Fruit fly (Drosophila melanogaster): ENCODE results near the gene Usp47.

The Usp47 gene

DNA sequence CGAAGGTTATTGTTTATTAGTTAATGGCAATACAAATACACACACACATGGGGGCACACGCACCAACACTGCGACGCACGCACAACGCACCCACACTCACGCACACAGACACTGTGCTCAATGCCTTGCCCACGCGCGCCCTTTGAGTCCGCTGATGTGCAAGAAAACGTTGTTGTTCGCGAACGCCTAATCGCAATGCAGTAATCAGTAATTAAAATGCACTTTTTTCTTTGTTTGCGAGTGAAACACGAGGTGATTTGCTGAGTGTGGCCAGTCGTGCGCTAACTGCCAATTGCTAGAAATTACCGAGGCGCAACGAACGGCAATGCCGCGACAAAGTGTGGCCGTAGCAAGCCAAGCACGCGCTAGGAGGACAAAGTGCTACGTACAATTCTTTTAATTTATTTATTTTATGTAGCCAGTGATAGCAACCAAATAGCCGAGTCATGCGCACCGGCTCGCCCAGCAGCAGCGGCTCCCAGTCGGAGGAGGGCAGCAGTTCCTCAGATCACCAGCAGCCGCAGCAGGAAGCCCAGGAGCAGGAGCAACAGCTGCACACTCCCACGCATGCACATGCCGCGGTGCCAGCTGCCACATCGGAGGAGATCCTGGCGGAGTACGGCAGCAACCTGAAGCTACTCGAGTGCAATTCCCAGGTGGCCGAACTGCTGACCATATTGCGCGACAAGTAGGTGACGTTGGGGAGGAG is 58.0 kb downstream of the Usp47 start, which contains the start of the genes S6k and kri (continued):
- TF ChIP-seq HLH3B (GFP tag; IDR thresholded peaks at IDR 0.05) (no peak), CG11456 (GFP tag; IDR thresholded peaks at IDR 0.05) (no peak), Taf1 (GFP tag; IDR thresholded peaks at IDR 0.05) (no peak), pum (GFP tag; optimal IDR thresholded peaks at IDR 0.05) (no peak), Kr (GFP tag; optimal IDR thresholded peaks at IDR 0.05) (no peak), sima (GFP tag; optimal IDR thresholded peaks at IDR 0.05) (no peak), chm (GFP tag; IDR thresholded peaks at IDR 0.05) (no peak), pho (GFP tag; optimal IDR thresholded peaks at IDR 0.05) (no peak), CG10431 (GFP tag; optimal IDR thresholded peaks at IDR 0.05) (no peak), ftz-f1 (GFP tag; optimal IDR thresholded peaks at IDR 0.05) (peak; percentile 87), ATbp (GFP tag; optimal IDR thresholded peaks at IDR 0.05) (no peak), sens-2 (GFP tag; IDR thresholded peaks at IDR 0.05) (no peak), CG43689 (GFP tag; IDR thresholded peaks at IDR 0.05) (no peak), CG12659 (GFP tag; optimal IDR thresholded peaks at IDR 0.05) (peak; percentile 68), hb (GFP tag; IDR thresholded peaks at IDR 0.05; ENCODE audit: partially characterized antibody) (no peak), CG11560 (tag; IDR thresholded peaks at IDR 0.05) (0 out of 3 replicates have a peak, but pooled peaks have one; percentile 14), twi (tag; optimal IDR thresholded peaks at IDR 0.05) (no peak), fd96Cb (tag; optimal IDR thresholded peaks at IDR 0.05) (no peak), CG9727 (GFP tag; optimal IDR thresholded peaks at IDR 0.05) (peak; percentile 14), CG12942 (GFP tag; optimal IDR thresholded peaks at IDR 0.05) (no peak), Deaf1 (tag; optimal IDR thresholded peaks at IDR 0.05) (peak; percentile 82), CG10462 (GFP tag; optimal IDR thresholded peaks at IDR 0.05) (no peak), CG2120 (GFP tag; optimal IDR thresholded peaks at IDR 0.05) (no peak), vvl (GFP tag; IDR thresholded peaks at IDR 0.05) (peak; percentile 44; the same call in 1 of the 2 replicates), CG11504 (tag; optimal IDR thresholded peaks at IDR 0.05) (peak; percentile 30), Mes4 (GFP tag; optimal IDR thresholded peaks at IDR 0.05) (peak; percentile 20), CG10979 (tag; optimal IDR thresholded peaks at IDR 0.05) (no peak), CG11085 (GFP tag; IDR thresholded peaks at IDR 0.05) (no peak), cg (GFP tag; optimal IDR thresholded peaks at IDR 0.05) (peak; percentile 93), bigmax (GFP tag; optimal IDR thresholded peaks at IDR 0.05) (peak; percentile 46), eve (GFP tag; optimal IDR thresholded peaks at IDR 0.05) (no peak), nom (GFP tag; optimal IDR thresholded peaks at IDR 0.05) (peak; percentile 69), CG7928 (GFP tag; optimal IDR thresholded peaks at IDR 0.05) (peak; percentile 14), CG2116 (GFP tag; optimal IDR thresholded peaks at IDR 0.05) (peak; percentile 27), pnt (GFP tag; optimal IDR thresholded peaks at IDR 0.05) (no peak), dm (GFP tag; optimal IDR thresholded peaks at IDR 0.05) (peak; percentile 99), Adf1 (GFP tag; IDR thresholded peaks at IDR 0.05) (no peak), Gug (GFP tag; IDR thresholded peaks at IDR 0.05) (no peak), sr (GFP tag; IDR thresholded peaks at IDR 0.05) (peak; percentile 13; the same call in 1 of the 3 replicates), CG33557 (GFP tag; optimal IDR thresholded peaks at IDR 0.05) (no peak), tna (GFP tag; IDR thresholded peaks at IDR 0.05; ENCODE audit: partially characterized antibody) (no peak), prd (optimal IDR thresholded peaks at IDR 0.05) (no peak), prd (GFP tag; IDR thresholded peaks at IDR 0.05) (no peak), CG1602 (GFP tag; optimal IDR thresholded peaks at IDR 0.05) (no peak), Eip74EF (GFP tag; optimal IDR thresholded peaks at IDR 0.05) (peak in 1 of 2 experiments; percentile 40), CG13424 (tag; optimal IDR thresholded peaks at IDR 0.05) (no peak), Abd-B (GFP tag; optimal IDR thresholded peaks at IDR 0.05) (no peak), dmrt99B (tag; optimal IDR thresholded peaks at IDR 0.05) (no peak), Xrp1 (GFP tag; IDR thresholded peaks at IDR 0.05) (0 out of 2 replicates have a peak, but pooled peaks have one; percentile 16), Atf3 (GFP tag; optimal IDR thresholded peaks at IDR 0.05) (no peak)

Measured in whole organism, embryonic.